Worm (Caenorhabditis elegans) whole organism, mixed stage, embryonic: ENCODE measurements around the gene M162.15.

ENCODE experiments used
- M03D4.4 ChIP-seq: sonication (generic microtip); optimal IDR thresholded peaks from 2 replicates; lab custom pipeline; 2017; ENCODE audit warnings: mild to moderate bottlenecking, missing genetic modification characterization, missing compliant biosample characterization
- bed-3 ChIP-seq: fragments of 200-800 bp; sonication (Bioruptor generic); optimal IDR thresholded peaks from 3 replicates; lab custom pipeline; 2018; ENCODE audit warnings: mild to moderate bottlenecking, missing genetic modification characterization, moderate library complexity, missing compliant biosample characterization
- blmp-1 ChIP-seq: fragments of 150-350 bp; optimal IDR thresholded peaks from 2 replicates; lab custom pipeline; 2014; ENCODE audit warnings: missing biosample characterization, missing genetic modification characterization
- ceh-39 ChIP-seq: fragments of 150-350 bp; optimal IDR thresholded peaks from 2 replicates; lab custom pipeline; 2014; ENCODE audit warnings: missing biosample characterization, missing genetic modification characterization
- ceh-43 ChIP-seq: fragments of 200-800 bp; sonication (Bioruptor generic); optimal IDR thresholded peaks from 2 replicates; lab custom pipeline; 2018; ENCODE audit warnings: mild to moderate bottlenecking, missing genetic modification characterization, moderate library complexity, missing compliant biosample characterization
- ceh-83 ChIP-seq: fragments of 200-800 bp; sonication (Bioruptor generic); optimal IDR thresholded peaks from 2 replicates; lab custom pipeline; 2018; ENCODE audit warnings: mild to moderate bottlenecking, missing genetic modification characterization, missing compliant biosample characterization
- ces-1 ChIP-seq: fragments of 150-350 bp; optimal IDR thresholded peaks from 2 replicates; lab custom pipeline; 2014; ENCODE audit warnings: missing biosample characterization, missing genetic modification reagents, missing genetic modification characterization
- cnd-1 ChIP-seq: fragments of 200-800 bp; sonication (Bioruptor generic); optimal IDR thresholded peaks from 2 replicates; lab custom pipeline; 2018; ENCODE audit warnings: mild to moderate bottlenecking, missing genetic modification characterization, missing compliant biosample characterization
- drap-1 ChIP-seq: fragments of 200-800 bp; sonication (Bioruptor generic); optimal IDR thresholded peaks from 3 replicates; lab custom pipeline; 2018; ENCODE audit warnings: mild to moderate bottlenecking, missing genetic modification characterization, missing compliant biosample characterization
- elt-1 ChIP-seq: sonication (generic microtip); optimal IDR thresholded peaks from 2 replicates; lab custom pipeline; 2017; ENCODE audit warnings: missing genetic modification characterization, mild to moderate bottlenecking, missing compliant biosample characterization, antibody characterized with exemption, moderate library complexity, borderline replicate concordance; ENCODE audit not compliant: insufficient read depth
- elt-3 ChIP-seq: fragments of 150-350 bp; optimal IDR thresholded peaks from 2 replicates; lab custom pipeline; 2014; ENCODE audit warnings: missing biosample characterization, missing genetic modification characterization
- flh-1 ChIP-seq: fragments of 200-800 bp; sonication (Bioruptor generic); optimal IDR thresholded peaks from 2 replicates; lab custom pipeline; 2018; ENCODE audit warnings: mild to moderate bottlenecking, missing genetic modification characterization, moderate library complexity, missing compliant biosample characterization
- hlh-1 ChIP-seq: fragments of 150-350 bp; optimal IDR thresholded peaks from 2 replicates; lab custom pipeline; 2014; ENCODE audit warnings: missing biosample characterization, missing genetic modification reagents, missing genetic modification characterization
- lin-32 ChIP-seq: fragments of 200-800 bp; sonication (Bioruptor generic); optimal IDR thresholded peaks from 2 replicates; lab custom pipeline; 2018; ENCODE audit warnings: mild to moderate bottlenecking, missing genetic modification characterization, missing compliant biosample characterization
- lsy-2 ChIP-seq: fragments of 150-350 bp; optimal IDR thresholded peaks from 2 replicates; lab custom pipeline; 2014; ENCODE audit warnings: missing biosample characterization, missing genetic modification characterization
- mab-5 ChIP-seq: fragments of 150-350 bp; optimal IDR thresholded peaks from 2 replicates; lab custom pipeline; 2014; ENCODE audit warnings: missing biosample characterization, missing genetic modification characterization
- mls-2 ChIP-seq: sonication (generic microtip); optimal IDR thresholded peaks from 2 replicates; lab custom pipeline; 2016; ENCODE audit warnings: mild to moderate bottlenecking, missing genetic modification characterization, moderate library complexity, missing compliant biosample characterization
- nhr-12 ChIP-seq: fragments of 150-350 bp; optimal IDR thresholded peaks from 2 replicates; lab custom pipeline; 2014; ENCODE audit warnings: missing biosample characterization, missing genetic modification characterization
- nhr-2 ChIP-seq: fragments of 150-350 bp; optimal IDR thresholded peaks from 2 replicates; lab custom pipeline; 2014; ENCODE audit warnings: missing biosample characterization, missing genetic modification characterization
- nhr-28 ChIP-seq: fragments of 150-350 bp; optimal IDR thresholded peaks from 2 replicates; lab custom pipeline; 2014; ENCODE audit warnings: missing biosample characterization, missing genetic modification characterization
- nhr-76 ChIP-seq: sonication (generic microtip); optimal IDR thresholded peaks from 2 replicates; lab custom pipeline; 2017; ENCODE audit warnings: missing biosample characterization, missing genetic modification characterization
- pha-4 ChIP-seq: fragments of 150-350 bp; optimal IDR thresholded peaks from 2 replicates; lab custom pipeline; 2018; ENCODE audit warnings: missing biosample characterization, missing genetic modification reagents, missing genetic modification characterization
- sem-2 ChIP-seq: fragments of 200-800 bp; sonication (Bioruptor generic); optimal IDR thresholded peaks from 2 replicates; lab custom pipeline; 2018; ENCODE audit warnings: mild to moderate bottlenecking, missing genetic modification characterization, missing compliant biosample characterization
- snpc-4 ChIP-seq: fragments of 150-350 bp; optimal IDR thresholded peaks from 2 replicates; lab custom pipeline; 2014; ENCODE audit warnings: missing biosample characterization, missing genetic modification characterization
- sptf-1 ChIP-seq: sonication (generic microtip); optimal IDR thresholded peaks from 2 replicates; lab custom pipeline; 2017; ENCODE audit warnings: mild to moderate bottlenecking, missing genetic modification characterization, moderate library complexity, missing compliant biosample characterization
- unc-120 ChIP-seq: sonication (generic microtip); optimal IDR thresholded peaks from 2 replicates; lab custom pipeline; 2017; ENCODE audit warnings: missing genetic modification characterization, missing compliant biosample characterization; ENCODE audit not compliant: poor library complexity, severe bottlenecking
- unc-39 ChIP-seq: fragments of 150-350 bp; optimal IDR thresholded peaks from 2 replicates; lab custom pipeline; 2014; ENCODE audit warnings: missing biosample characterization, missing genetic modification characterization
- zip-8 ChIP-seq: fragments of 150-350 bp; optimal IDR thresholded peaks from 2 replicates; lab custom pipeline; 2014; ENCODE audit warnings: missing biosample characterization, missing genetic modification characterization
- ztf-11 ChIP-seq: fragments of 150-350 bp; optimal IDR thresholded peaks from 2 replicates; lab custom pipeline; 2014; ENCODE audit warnings: missing biosample characterization, missing genetic modification characterization

M162.15 gene

DNA sequence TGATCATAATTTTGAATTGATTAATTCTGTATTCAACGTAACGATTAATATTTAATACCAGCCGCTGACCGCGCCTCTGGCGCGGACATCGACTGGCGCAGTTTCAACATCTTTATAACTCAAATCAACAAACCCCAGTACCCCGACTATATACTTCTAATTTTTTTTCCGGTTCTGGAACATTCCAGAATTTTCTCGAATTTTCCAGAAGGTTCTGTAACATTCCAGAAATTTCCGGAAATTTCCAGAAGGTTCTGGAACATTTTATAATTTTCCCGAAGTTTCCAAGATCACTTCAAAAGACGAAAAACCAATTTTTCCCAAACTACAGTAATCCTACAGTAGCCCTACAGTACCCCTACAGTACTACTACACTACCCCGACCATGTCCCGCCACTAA lies 7.7 kb upstream of the M162.15 start:
- TF ChIP-seq sptf-1 (tag; lab: Kevin White, UChicago) (no peak), ceh-39 (tag; lab: Kevin White, UChicago) (no peak), nhr-76 (no peak), sem-2 (no peak), unc-39 (no peak), hlh-1 (tag; lab: Kevin White, UChicago) (no peak), nhr-28 (tag; lab: Kevin White, UChicago) (no peak), M03D4.4 (tag; lab: Kevin White, UChicago) (no peak), nhr-12 (tag; lab: Kevin White, UChicago) (no peak)

DNA sequence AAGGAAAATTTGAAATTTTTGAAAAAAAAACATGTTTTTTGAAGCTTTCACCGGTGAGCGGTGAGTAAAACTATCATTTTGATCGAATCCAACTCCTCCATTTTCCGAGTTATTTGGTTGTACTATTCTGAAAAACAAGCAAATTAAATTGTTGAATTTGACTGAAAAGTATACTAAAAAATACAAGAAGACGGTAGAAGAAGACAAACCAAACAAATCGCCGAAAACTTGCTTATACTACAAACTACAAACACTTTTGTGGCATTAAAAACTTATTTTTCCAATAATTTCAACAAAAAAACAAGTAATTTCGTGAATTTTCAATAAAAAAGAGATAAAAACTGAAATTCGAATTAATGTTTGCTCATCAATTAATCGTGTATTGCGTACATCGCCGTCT lies 7.0 kb upstream of the M162.15 start, which contains the start of gene fbxa-194:
Gene fbxa-194, minus strand, starts transcription at position 101 of the 400 bp plus-strand sequence.
- no peak for TF ChIP-seq ceh-83 (GFP tag; lab: Kevin White, UChicago)
- TF ChIP-seq lsy-2, result no peak
- no peak for TF ChIP-seq ces-1 (GFP tag; lab: Kevin White, UChicago)
- TF ChIP-seq elt-3 (tag; lab: Kevin White, UChicago), result no peak
- TF ChIP-seq flh-1 (GFP tag; lab: Kevin White, UChicago), result no peak
- no peak for TF ChIP-seq snpc-4 (tag; lab: Kevin White, UChicago)
- TF ChIP-seq nhr-2 (tag; lab: Kevin White, UChicago), result no peak
- TF ChIP-seq sptf-1 (tag; lab: Kevin White, UChicago), result no peak
- TF ChIP-seq ztf-11 (tag; lab: Kevin White, UChicago), result no peak

DNA sequence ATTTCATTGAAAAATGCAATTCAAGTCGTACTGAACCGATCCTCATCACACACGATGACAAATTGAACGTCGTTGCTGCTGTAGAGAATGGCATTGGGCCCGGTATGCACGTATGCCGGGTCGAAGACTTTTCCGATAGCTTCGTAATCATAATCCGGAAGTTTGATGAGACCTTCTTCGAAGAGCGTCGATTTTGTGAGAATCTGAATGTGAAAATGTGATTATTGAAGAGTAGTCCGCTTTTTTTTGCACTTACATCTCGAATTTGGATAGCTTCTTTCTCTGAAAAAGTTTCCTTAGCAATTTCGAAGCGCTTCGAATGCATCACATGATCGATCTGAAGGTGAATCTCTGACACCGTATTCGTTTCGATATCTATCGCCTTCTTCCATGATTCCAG lies 5.7 kb upstream of the M162.15 start, which contains the start of gene fbxa-118:
Gene fbxa-118, minus strand, starts transcription at position 101 of the 400 bp plus-strand sequence.
- no peak for TF ChIP-seq unc-120 (tag; lab: Kevin White, UChicago)
- TF ChIP-seq ceh-39 (tag; lab: Kevin White, UChicago), result no peak
- TF ChIP-seq cnd-1, result no peak
- TF ChIP-seq mls-2 (tag; lab: Kevin White, UChicago), result no peak

DNA sequence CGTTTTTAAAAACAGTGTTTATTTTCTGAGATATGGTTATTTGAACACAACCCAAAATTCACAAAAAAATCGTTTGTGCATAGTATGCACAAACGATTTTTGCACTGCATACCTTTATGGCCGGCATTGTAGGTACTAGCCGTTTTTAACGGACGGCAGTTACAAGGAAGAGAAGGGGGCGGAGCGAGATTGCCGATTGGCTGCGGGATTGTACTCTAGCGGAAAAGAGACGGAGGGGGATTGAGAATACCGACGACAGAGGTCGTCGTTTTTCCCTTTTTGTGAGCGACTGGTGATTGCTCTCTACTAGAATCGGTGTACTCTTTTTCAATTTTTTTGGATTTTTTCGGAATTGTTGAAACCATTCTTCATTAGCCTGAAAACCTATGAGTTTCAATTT lies 3.8 kb downstream of the M162.15 start:
- no peak for TF ChIP-seq nhr-76
- no peak for TF ChIP-seq lin-32 (GFP tag; lab: Kevin White, UChicago)
- TF ChIP-seq mab-5, result no peak
- no peak for TF ChIP-seq elt-1 (tag; lab: Kevin White, UChicago)

DNA sequence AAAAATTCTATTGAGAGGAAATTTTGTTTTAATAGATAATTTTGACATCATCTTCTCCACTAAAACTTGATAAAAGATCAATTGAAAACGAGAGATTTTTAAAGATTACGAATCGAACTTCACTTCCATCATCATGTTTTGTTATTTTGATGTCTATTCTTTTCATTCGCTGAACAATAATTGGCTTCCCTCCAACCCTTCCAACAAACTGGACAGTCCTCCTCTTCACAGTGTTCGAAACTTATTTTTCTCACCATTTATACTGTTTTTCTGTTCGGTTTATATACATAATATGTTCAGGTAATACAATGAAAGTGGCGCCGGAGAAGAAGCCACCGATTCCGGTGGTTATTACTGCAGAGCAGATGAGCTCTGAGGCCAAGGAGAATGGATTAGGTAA lies 10.8 kb downstream of the M162.15 start, which contains the start of gene M162.5:
Gene M162.5, plus strand, starts transcription at position 301 of the 400 bp plus-strand sequence.
- no peak for TF ChIP-seq zip-8 (tag; lab: Kevin White, UChicago)

DNA sequence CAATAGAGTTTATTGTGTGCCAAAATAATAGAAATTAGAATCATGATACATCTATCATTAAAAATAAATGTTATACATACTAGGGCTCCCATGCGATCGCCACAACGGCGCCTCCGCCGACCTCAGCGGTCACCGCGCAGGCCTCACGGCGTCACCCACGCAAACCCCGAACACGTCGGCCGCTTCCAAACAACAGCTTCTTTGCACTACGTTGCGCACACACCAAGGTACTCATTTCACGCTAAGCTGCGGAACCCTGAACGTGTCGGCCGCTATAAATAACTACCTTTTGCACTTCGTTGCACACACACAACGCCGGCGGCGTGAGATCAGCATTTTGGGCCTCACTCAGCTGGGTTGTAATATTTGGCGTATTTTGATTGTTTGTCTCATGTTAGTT lies 12.3 kb downstream of the M162.15 start:
- TF ChIP-seq ztf-11 (tag; lab: Kevin White, UChicago) (no peak), blmp-1 (tag; lab: Kevin White, UChicago) (no peak), pha-4 (tag; lab: Kevin White, UChicago) (no peak), nhr-2 (tag; lab: Kevin White, UChicago) (no peak), unc-39 (no peak), unc-120 (tag; lab: Kevin White, UChicago) (no peak), elt-3 (tag; lab: Kevin White, UChicago) (no peak), ceh-43 (no peak), bed-3 (GFP tag; lab: Kevin White, UChicago) (no peak), mab-5 (no peak), nhr-12 (tag; lab: Kevin White, UChicago) (no peak), nhr-76 (no peak), snpc-4 (tag; lab: Kevin White, UChicago) (no peak), ces-1 (GFP tag; lab: Kevin White, UChicago) (no peak), ceh-83 (GFP tag; lab: Kevin White, UChicago) (no peak), sptf-1 (tag; lab: Kevin White, UChicago) (no peak), sem-2 (no peak), drap-1 (GFP tag; lab: Kevin White, UChicago) (no peak), ceh-39 (tag; lab: Kevin White, UChicago) (no peak)
